Fruit fly (Drosophila melanogaster) whole organism, embryonic: Measurements from ENCODE around the gene IFT52.

Source experiments
- Adf1 ChIP-seq: fragments of 200-800 bp; sonication (Bioruptor generic); IDR thresholded peaks from 2 replicates; pipeline ENCODE4 v1.3.6; 2022; ENCODE audit warnings: missing biosample characterization, missing genetic modification characterization
- Atf-2 ChIP-seq: fragments of 200-800 bp; sonication (Bioruptor generic); optimal IDR thresholded peaks from 2 replicates; lab custom pipeline; 2016; ENCODE audit warnings: missing biosample characterization, missing genetic modification characterization
- Bgb ChIP-seq: fragments of 200-800 bp; sonication (Bioruptor generic); IDR thresholded peaks from 2 replicates; pipeline ENCODE4 v1.3.6; 2022; ENCODE audit warnings: missing biosample characterization, missing genetic modification characterization; ENCODE audit not compliant: partially characterized antibody
- Bteb2 ChIP-seq: fragments of 200-800 bp; sonication (Bioruptor generic); optimal IDR thresholded peaks from 2 replicates; lab custom pipeline; 2016; ENCODE audit warnings: missing biosample characterization, missing genetic modification characterization
- CG12104 ChIP-seq: fragments of 200-800 bp; sonication (Bioruptor generic); optimal IDR thresholded peaks from 3 replicates; lab custom pipeline; 2016; ENCODE audit warnings: missing biosample characterization, missing genetic modification characterization
- CG12155 ChIP-seq: fragments of 200-800 bp; sonication (Bioruptor generic); optimal IDR thresholded peaks from 3 replicates; lab custom pipeline; 2016; ENCODE audit warnings: missing biosample characterization, missing genetic modification characterization
- CG14965 ChIP-seq: fragments of 200-800 bp; sonication (Bioruptor generic); optimal IDR thresholded peaks from 2 replicates; lab custom pipeline; 2016; ENCODE audit warnings: missing biosample characterization, missing genetic modification characterization, borderline replicate concordance
- CG15479 ChIP-seq: fragments of 200-800 bp; sonication (Bioruptor generic); optimal IDR thresholded peaks from 3 replicates; lab custom pipeline; 2019; ENCODE audit warnings: missing biosample characterization, mild to moderate bottlenecking, missing genetic modification characterization, moderate library complexity
- CG16779 ChIP-seq: fragments of 200-800 bp; sonication (Bioruptor generic); IDR thresholded peaks from 2 replicates; pipeline ENCODE4 v1.3.6; 2022; ENCODE audit warnings: missing biosample characterization, missing genetic modification characterization
- CG2199 ChIP-seq: fragments of 200-800 bp; sonication (Bioruptor generic); IDR thresholded peaks from 3 replicates; pipeline ENCODE4 v1.3.6; 2022; ENCODE audit warnings: missing biosample characterization, missing genetic modification characterization
- CG3838 ChIP-seq: fragments of 200-800 bp; sonication (Bioruptor generic); optimal IDR thresholded peaks from 3 replicates; lab custom pipeline; 2016; ENCODE audit warnings: missing biosample characterization, missing genetic modification characterization
- CG4282 ChIP-seq: fragments of 200-800 bp; sonication (Bioruptor generic); optimal IDR thresholded peaks from 2 replicates; lab custom pipeline; 2016; ENCODE audit warnings: missing biosample characterization, missing genetic modification characterization
- CG4854 ChIP-seq: fragments of 200-800 bp; sonication (Bioruptor generic); optimal IDR thresholded peaks from 2 replicates; lab custom pipeline; 2016; ENCODE audit warnings: missing biosample characterization, missing genetic modification characterization, inconsistent platforms
- CG5245 ChIP-seq: fragments of 200-800 bp; sonication (Bioruptor generic); optimal IDR thresholded peaks from 3 replicates; lab custom pipeline; 2016; ENCODE audit warnings: missing biosample characterization, missing genetic modification characterization
- CG8359 ChIP-seq: fragments of 200-800 bp; sonication (Bioruptor generic); optimal IDR thresholded peaks from 2 replicates; lab custom pipeline; 2017; ENCODE audit warnings: missing biosample characterization, mild to moderate bottlenecking, missing genetic modification characterization, borderline replicate concordance
- CTCF ChIP-seq: fragments of 200-800 bp; sonication (Bioruptor generic); optimal IDR thresholded peaks from 2 replicates; lab custom pipeline; 2017; ENCODE audit warnings: missing biosample characterization, mild to moderate bottlenecking, missing genetic modification characterization, moderate library complexity
- D ChIP-seq, 2 experiments: fragments of 200-800 bp in 1 of 2; fragments of >200 bp in 1 of 2; sonication (Bioruptor generic) in 1 of 2; optimal IDR thresholded peaks; 2 replicates in 1 of 2; 3 replicates in 1 of 2; lab custom pipeline; 2017; ENCODE audit warnings: mild to moderate bottlenecking in 1 of 2, missing biosample characterization in 1 of 2, missing genetic modification characterization in 1 of 2, missing genetic modification reagents in 1 of 2
- Deaf1 ChIP-seq: fragments of 200-800 bp; optimal IDR thresholded peaks from 3 replicates; lab custom pipeline; 2019; ENCODE audit warnings: missing biosample characterization, mild to moderate bottlenecking, missing genetic modification characterization, moderate library complexity
- Eip74EF ChIP-seq, 2 experiments: fragments of 200-800 bp in 1 of 2; fragments of >200 bp in 1 of 2; sonication (Bioruptor generic) in 1 of 2; optimal IDR thresholded peaks; 2 replicates each; lab custom pipeline; 2017 to 2019; ENCODE audit warnings: missing biosample characterization in 2 of 2, missing genetic modification characterization in 2 of 2, mild to moderate bottlenecking in 1 of 2, moderate library complexity in 1 of 2
- H15 ChIP-seq: fragments of 200-800 bp; sonication (Bioruptor generic); IDR thresholded peaks from 3 replicates; pipeline ENCODE4 v1.3.6; 2022; ENCODE audit warnings: missing biosample characterization, missing genetic modification characterization
- Hand ChIP-seq: fragments of 200-800 bp; sonication (Bioruptor generic); optimal IDR thresholded peaks from 2 replicates; lab custom pipeline; 2017; ENCODE audit warnings: mild to moderate bottlenecking, missing biosample characterization, missing genetic modification reagents, missing genetic modification characterization
- Nf-YC ChIP-seq: fragments of 200-800 bp; optimal IDR thresholded peaks from 3 replicates; lab custom pipeline; 2019; ENCODE audit warnings: missing biosample characterization, mild to moderate bottlenecking, missing genetic modification characterization, moderate library complexity
- Rx ChIP-seq: fragments of 200-800 bp; sonication (Bioruptor generic); IDR thresholded peaks from 2 replicates; pipeline ENCODE4 v1.3.6; 2022; ENCODE audit warnings: missing biosample characterization, missing genetic modification characterization
- Sox102F ChIP-seq: fragments of 200-800 bp; sonication (Bioruptor generic); optimal IDR thresholded peaks from 2 replicates; lab custom pipeline; 2018; ENCODE audit warnings: missing biosample characterization, mild to moderate bottlenecking, missing genetic modification characterization, moderate library complexity
- Xbp1 ChIP-seq: fragments of 200-800 bp; sonication (Bioruptor generic); optimal IDR thresholded peaks from 3 replicates; lab custom pipeline; 2016; ENCODE audit warnings: missing biosample characterization, mild to moderate bottlenecking, missing genetic modification characterization
- Xrp1 ChIP-seq: fragments of 200-800 bp; sonication (Bioruptor generic); IDR thresholded peaks from 2 replicates; pipeline ENCODE4 v1.3.6; 2022; ENCODE audit warnings: missing biosample characterization, missing genetic modification characterization
- bbx ChIP-seq: fragments of 200-800 bp; sonication (Bioruptor generic); IDR thresholded peaks from 2 replicates; pipeline ENCODE4 v1.3.6; 2022; ENCODE audit warnings: missing biosample characterization, missing genetic modification characterization; ENCODE audit not compliant: partially characterized antibody
- br ChIP-seq: fragments of >200 bp; optimal IDR thresholded peaks from 2 replicates; lab custom pipeline; 2017
- cas ChIP-seq: fragments of 200-800 bp; sonication (Bioruptor generic); IDR thresholded peaks from 2 replicates; pipeline ENCODE4 v1.3.6; 2022; ENCODE audit warnings: missing biosample characterization, missing genetic modification characterization
- crc ChIP-seq: fragments of 200-800 bp; sonication (Bioruptor generic); optimal IDR thresholded peaks from 2 replicates; lab custom pipeline; 2016; ENCODE audit warnings: missing biosample characterization, missing genetic modification characterization
- croc ChIP-seq: fragments of 200-800 bp; sonication (Bioruptor generic); conservative IDR thresholded peaks from 3 replicates; pipeline ENCODE4 v1.3.6; 2022; ENCODE audit warnings: missing biosample characterization, missing genetic modification characterization
- dmrt11E ChIP-seq: fragments of 200-800 bp; sonication (Bioruptor generic); optimal IDR thresholded peaks from 3 replicates; lab custom pipeline; 2018; ENCODE audit warnings: missing biosample characterization, mild to moderate bottlenecking, missing genetic modification characterization, moderate library complexity
- dmrt99B ChIP-seq: fragments of 200-800 bp; sonication (Bioruptor generic); optimal IDR thresholded peaks from 2 replicates; lab custom pipeline; 2018; ENCODE audit warnings: missing biosample characterization, mild to moderate bottlenecking, missing genetic modification characterization, moderate library complexity
- fru ChIP-seq: fragments of >200 bp; optimal IDR thresholded peaks from 2 replicates; lab custom pipeline; 2017
- gro ChIP-seq: fragments of 200-800 bp; sonication (Bioruptor generic); optimal IDR thresholded peaks from 2 replicates; lab custom pipeline; 2016; ENCODE audit warnings: missing biosample characterization, missing genetic modification characterization
- h ChIP-seq: fragments of >200 bp; optimal IDR thresholded peaks from 2 replicates; lab custom pipeline; 2017
- ind ChIP-seq: fragments of 200-800 bp; sonication (Bioruptor generic); optimal IDR thresholded peaks from 3 replicates; lab custom pipeline; 2016; ENCODE audit warnings: missing biosample characterization, missing genetic modification characterization
- jigr1 ChIP-seq: fragments of 200-800 bp; sonication (Bioruptor generic); IDR thresholded peaks from 3 replicates; pipeline ENCODE4 v1.3.6; 2022; ENCODE audit warnings: missing biosample characterization, missing genetic modification characterization
- ken ChIP-seq: fragments of 200-800 bp; sonication (Bioruptor generic); IDR thresholded peaks from 3 replicates; pipeline ENCODE4 v1.3.6; 2022; ENCODE audit warnings: missing biosample characterization, missing genetic modification characterization
- lbe ChIP-seq: fragments of 200-800 bp; sonication (Bioruptor generic); optimal IDR thresholded peaks from 2 replicates; lab custom pipeline; 2016; ENCODE audit warnings: missing biosample characterization, mild to moderate bottlenecking, missing genetic modification characterization
- lmd ChIP-seq: fragments of 200-800 bp; sonication (Bioruptor generic); IDR thresholded peaks from 2 replicates; pipeline ENCODE4 v1.3.6; 2022; ENCODE audit warnings: missing biosample characterization, missing genetic modification characterization
- nau ChIP-seq: fragments of 200-800 bp; sonication (Bioruptor generic); optimal IDR thresholded peaks from 3 replicates; lab custom pipeline; 2017; ENCODE audit warnings: missing biosample characterization, mild to moderate bottlenecking, missing genetic modification characterization, missing genetic modification reagents
- onecut ChIP-seq: fragments of 200-800 bp; sonication (Bioruptor generic); IDR thresholded peaks from 2 replicates; pipeline ENCODE4 v1.3.6; 2022; ENCODE audit warnings: missing biosample characterization, missing genetic modification characterization
- p53 ChIP-seq: fragments of 200-800 bp; sonication (Bioruptor generic); optimal IDR thresholded peaks from 2 replicates; lab custom pipeline; 2016; ENCODE audit warnings: missing biosample characterization, missing genetic modification characterization
- pfk ChIP-seq: fragments of 200-800 bp; sonication (Bioruptor generic); optimal IDR thresholded peaks from 2 replicates; lab custom pipeline; 2018; ENCODE audit warnings: missing biosample characterization, mild to moderate bottlenecking, missing genetic modification characterization, moderate library complexity
- pho ChIP-seq: fragments of 200-800 bp; sonication (Bioruptor generic); optimal IDR thresholded peaks from 2 replicates; lab custom pipeline; 2016; ENCODE audit warnings: missing biosample characterization, missing genetic modification characterization
- pum ChIP-seq: fragments of 200-800 bp; sonication (Bioruptor generic); optimal IDR thresholded peaks from 2 replicates; lab custom pipeline; 2016; ENCODE audit warnings: missing biosample characterization, missing genetic modification characterization
- sd ChIP-seq: fragments of 200-800 bp; sonication (Bioruptor generic); optimal IDR thresholded peaks from 3 replicates; lab custom pipeline; 2018; ENCODE audit warnings: missing biosample characterization, mild to moderate bottlenecking, missing genetic modification characterization, moderate library complexity
- sqz ChIP-seq: fragments of 200-800 bp; sonication (Bioruptor generic); optimal IDR thresholded peaks from 3 replicates; lab custom pipeline; 2018; ENCODE audit warnings: missing biosample characterization, mild to moderate bottlenecking, missing genetic modification characterization
- z ChIP-seq: fragments of 200-800 bp; sonication (Bioruptor generic); IDR thresholded peaks from 3 replicates; pipeline ENCODE4 v1.3.6; 2022; ENCODE audit warnings: missing biosample characterization, missing genetic modification characterization

IFT52 gene

dm6 chr2L:6546883-6547471 lies 10.3 kb downstream of the IFT52 start, which contains the start of gene eya (continued):
- TF ChIP-seq fru (lab: Kevin White, UChicago) (no peak), gro (GFP tag; lab: Kevin White, UChicago) (no peak), pho (GFP tag; lab: Kevin White, UChicago) (no peak), Xbp1 (no peak), sqz (GFP tag; lab: Kevin White, UChicago) (no peak), z (GFP tag; lab: Robert Waterston, UW) (peak; percentile 98), Nf-YC (tag; lab: Kevin White, UChicago) (peak; percentile 96), Bgb (GFP tag; lab: Robert Waterston, UW) (peak; percentile 12; the same call in 1 of the 2 replicates), bbx (GFP tag; lab: Robert Waterston, UW) (peak; percentile 48), Deaf1 (tag; lab: Kevin White, UChicago) (peak; percentile 69), Adf1 (peak; percentile 68), h (lab: Kevin White, UChicago) (no peak), nau (GFP tag; lab: Kevin White, UChicago) (no peak), Rx (GFP tag; lab: Robert Waterston, UW) (no peak)
- TF ChIP-seq, all 482 proteins: peak for 13

dm6 chr2L:6539623-6540381 lies 17.5 kb downstream of the IFT52 start:
- TF ChIP-seq ind (GFP tag; lab: Kevin White, UChicago) (no peak), CG5245 (GFP tag; lab: Kevin White, UChicago) (no peak), D (optimal IDR thresholded peaks at IDR 0.05; lab: Kevin White, UChicago) (no peak), D (GFP tag; optimal IDR thresholded peaks at IDR 0.05; lab: Kevin White, UChicago) (peak; percentile 21), Eip74EF (GFP tag; optimal IDR thresholded peaks at IDR 0.05; lab: Kevin White, UChicago) (no peak), CG12104 (GFP tag; lab: Kevin White, UChicago) (no peak), CG4854 (no peak), ken (GFP tag; lab: Robert Waterston, UW) (no peak), sd (tag; lab: Kevin White, UChicago) (no peak), H15 (GFP tag; lab: Robert Waterston, UW) (no peak), CG3838 (GFP tag; lab: Kevin White, UChicago) (no peak), pfk (GFP tag; lab: Kevin White, UChicago) (no peak), CTCF (GFP tag; lab: Kevin White, UChicago) (no peak), pum (no peak), dmrt99B (tag; lab: Kevin White, UChicago) (peak; percentile 33), lbe (GFP tag; lab: Kevin White, UChicago) (no peak), Hand (no peak), br (no peak), Bteb2 (GFP tag; lab: Kevin White, UChicago) (no peak), Atf-2 (GFP tag; lab: Kevin White, UChicago) (no peak), CG8359 (no peak), p53 (GFP tag; lab: Kevin White, UChicago) (no peak), jigr1 (no peak), Sox102F (GFP tag; lab: Kevin White, UChicago) (no peak), CG2199 (GFP tag; lab: Robert Waterston, UW) (no peak), CG4282 (GFP tag; lab: Kevin White, UChicago) (no peak), onecut (GFP tag; lab: Robert Waterston, UW) (no peak), CG15479 (GFP tag; lab: Kevin White, UChicago) (no peak), CG16779 (no peak), dmrt11E (tag; lab: Kevin White, UChicago) (peak; percentile 54), CG12155 (GFP tag; lab: Kevin White, UChicago) (no peak), crc (GFP tag; lab: Kevin White, UChicago) (no peak), lmd (GFP tag; lab: Robert Waterston, UW) (no peak), Xrp1 (GFP tag; lab: Robert Waterston, UW) (no peak), CG14965 (GFP tag; lab: Kevin White, UChicago) (no peak), cas (GFP tag; lab: Robert Waterston, UW) (no peak), croc (GFP tag; lab: Robert Waterston, UW) (no peak)
